Worm (Caenorhabditis elegans) whole organism, L3 larva: ENCODE results near the gene hlh-10.
A peak's percentile ranks its signal among the peaks of the same experiment; 100 is the strongest.

Source experiments
- ama-1 ChIP-seq: fragments of 150-350 bp; optimal IDR thresholded peaks from 2 replicates; lab custom pipeline; 2018
- ceh-82 ChIP-seq: fragments of 150-350 bp; optimal IDR thresholded peaks from 2 replicates; lab custom pipeline; 2014; ENCODE audit warnings: missing biosample characterization, missing genetic modification characterization
- jun-1 ChIP-seq: fragments of 150-350 bp; optimal IDR thresholded peaks from 2 replicates; lab custom pipeline; 2014; ENCODE audit warnings: missing biosample characterization, missing genetic modification reagents, missing genetic modification characterization
- mdl-1 ChIP-seq: fragments of 150-350 bp; optimal IDR thresholded peaks from 2 replicates; lab custom pipeline; 2014; ENCODE audit warnings: missing biosample characterization, missing genetic modification characterization
- mml-1 ChIP-seq: fragments of 150-350 bp; sonication (generic microtip); optimal IDR thresholded peaks from 3 replicates; lab custom pipeline; 2014; ENCODE audit warnings: missing biosample characterization, missing genetic modification characterization
- nhr-11 ChIP-seq: fragments of 150-350 bp; optimal IDR thresholded peaks from 2 replicates; lab custom pipeline; 2014; ENCODE audit warnings: missing biosample characterization, missing genetic modification characterization
- nhr-12 ChIP-seq: fragments of 150-350 bp; optimal IDR thresholded peaks from 2 replicates; lab custom pipeline; 2014; ENCODE audit warnings: missing biosample characterization, missing genetic modification characterization
- nhr-23 ChIP-seq: fragments of 150-350 bp; optimal IDR thresholded peaks from 2 replicates; lab custom pipeline; 2014; ENCODE audit warnings: missing biosample characterization, missing genetic modification reagents, missing genetic modification characterization
- nhr-43 ChIP-seq: sonication (generic microtip); optimal IDR thresholded peaks from 2 replicates; lab custom pipeline; 2016; ENCODE audit warnings: mild to moderate bottlenecking, missing genetic modification characterization, missing compliant biosample characterization; ENCODE audit not compliant: poor library complexity, severe bottlenecking
- nhr-77 ChIP-seq: fragments of 150-350 bp; optimal IDR thresholded peaks from 2 replicates; lab custom pipeline; 2014; ENCODE audit warnings: missing biosample characterization, missing genetic modification characterization

DNA sequence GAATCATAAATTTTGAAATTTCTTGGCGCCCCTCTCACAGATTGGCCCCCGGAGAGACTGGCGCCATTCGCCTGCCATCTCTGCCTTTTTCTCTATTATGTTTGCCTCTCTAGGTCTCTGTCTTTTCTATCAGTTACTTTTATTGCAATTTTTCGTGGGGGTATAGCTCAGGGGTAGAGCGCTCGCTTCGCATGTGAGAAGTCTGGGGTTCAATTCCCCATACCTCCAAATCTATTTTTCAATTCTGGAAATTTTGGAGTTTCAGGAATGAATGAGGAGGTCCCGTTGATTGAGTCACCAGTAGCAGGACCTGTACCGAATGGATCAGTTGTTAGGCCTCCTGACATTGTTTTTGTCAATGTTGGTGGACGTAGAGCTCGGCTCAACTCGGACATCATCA is 36.0 kb upstream of the hlh-10 start, which contains the start of gene kvs-3:
- TF ChIP-seq nhr-77: peak; percentile 19
- TF ChIP-seq jun-1 (tag; lab: Kevin White, UChicago): no peak
- TF ChIP-seq ceh-82 (tag; lab: Kevin White, UChicago): no peak
- TF ChIP-seq nhr-43 (tag; lab: Kevin White, UChicago): no peak
- no peak for TF ChIP-seq nhr-23 (tag; lab: Kevin White, UChicago)
- TF ChIP-seq mml-1 (tag; lab: Kevin White, UChicago): no peak
- TF ChIP-seq nhr-11: no peak
- no peak for TF ChIP-seq ama-1
- TF ChIP-seq nhr-12 (tag; lab: Kevin White, UChicago): no peak
- no peak for TF ChIP-seq mdl-1
